Fruit fly (Drosophila melanogaster) whole organism, embryonic: Measurements from ENCODE around the gene CG8765.
A peak's percentile ranks its signal among the peaks of the same experiment; 100 is the strongest.

Source experiments
- B-H2 ChIP-seq: fragments of 200-800 bp; sonication (Bioruptor generic); optimal IDR thresholded peaks from 2 replicates; lab custom pipeline; 2018; ENCODE audit warnings: missing biosample characterization, mild to moderate bottlenecking, missing genetic modification characterization
- CG10366 ChIP-seq: fragments of 200-800 bp; sonication (Bioruptor generic); IDR thresholded peaks from 2 replicates; pipeline ENCODE4 v1.3.6; 2022; ENCODE audit warnings: missing biosample characterization, missing genetic modification characterization
- CG10565 ChIP-seq: fragments of 200-800 bp; sonication (Bioruptor generic); optimal IDR thresholded peaks from 3 replicates; lab custom pipeline; 2016; ENCODE audit warnings: missing biosample characterization, mild to moderate bottlenecking, missing genetic modification characterization
- CG13287 ChIP-seq: fragments of 200-800 bp; sonication (Bioruptor generic); IDR thresholded peaks from 2 replicates; pipeline ENCODE4 v1.3.6; 2022; ENCODE audit warnings: missing biosample characterization, missing genetic modification characterization; ENCODE audit not compliant: partially characterized antibody
- CG14667 ChIP-seq: fragments of 200-800 bp; sonication (Bioruptor generic); IDR thresholded peaks from 2 replicates; pipeline ENCODE4 v1.3.6; 2022; ENCODE audit warnings: missing biosample characterization, missing genetic modification characterization
- CG15073 ChIP-seq: fragments of 200-800 bp; sonication (Bioruptor generic); optimal IDR thresholded peaks from 2 replicates; lab custom pipeline; 2016; ENCODE audit warnings: missing biosample characterization, missing genetic modification characterization
- CG15479 ChIP-seq: fragments of 200-800 bp; sonication (Bioruptor generic); optimal IDR thresholded peaks from 3 replicates; lab custom pipeline; 2019; ENCODE audit warnings: missing biosample characterization, mild to moderate bottlenecking, missing genetic modification characterization, moderate library complexity
- CG1603 ChIP-seq: fragments of 200-800 bp; sonication (Bioruptor generic); optimal IDR thresholded peaks from 2 replicates; lab custom pipeline; 2019; ENCODE audit warnings: missing biosample characterization, mild to moderate bottlenecking, missing genetic modification characterization, moderate library complexity
- CG16813 ChIP-seq: fragments of 200-800 bp; sonication (Bioruptor generic); IDR thresholded peaks from 3 replicates; pipeline ENCODE4 v1.3.6; 2022; ENCODE audit warnings: missing biosample characterization, missing genetic modification characterization; ENCODE audit not compliant: partially characterized antibody
- CG16863 ChIP-seq: fragments of 200-800 bp; sonication (Bioruptor generic); optimal IDR thresholded peaks from 3 replicates; lab custom pipeline; 2016; ENCODE audit warnings: missing biosample characterization, missing genetic modification characterization
- CG2120 ChIP-seq: fragments of 200-800 bp; sonication (Bioruptor generic); optimal IDR thresholded peaks from 3 replicates; lab custom pipeline; 2016; ENCODE audit warnings: missing biosample characterization, missing genetic modification characterization
- CG2129 ChIP-seq: fragments of 200-800 bp; sonication (Bioruptor generic); IDR thresholded peaks from 2 replicates; pipeline ENCODE4 v1.3.6; 2022; ENCODE audit warnings: missing biosample characterization, missing genetic modification characterization; ENCODE audit not compliant: partially characterized antibody
- CG34376 ChIP-seq: fragments of 200-800 bp; sonication (Bioruptor generic); optimal IDR thresholded peaks from 2 replicates; lab custom pipeline; 2018; ENCODE audit warnings: missing biosample characterization, mild to moderate bottlenecking, missing genetic modification characterization
- CG6854 ChIP-seq: fragments of 200-800 bp; sonication (Bioruptor generic); optimal IDR thresholded peaks from 3 replicates; lab custom pipeline; 2017; ENCODE audit warnings: missing biosample characterization, mild to moderate bottlenecking, missing genetic modification characterization
- CG7556 ChIP-seq: fragments of 200-800 bp; sonication (Bioruptor generic); optimal IDR thresholded peaks from 2 replicates; lab custom pipeline; 2017; ENCODE audit warnings: missing biosample characterization, mild to moderate bottlenecking, missing genetic modification characterization
- CG9817 ChIP-seq: fragments of 200-800 bp; sonication (Bioruptor generic); optimal IDR thresholded peaks from 2 replicates; lab custom pipeline; 2018; ENCODE audit warnings: missing biosample characterization, mild to moderate bottlenecking, missing genetic modification characterization, moderate library complexity
- CG9876 ChIP-seq: fragments of 200-800 bp; sonication (Bioruptor generic); optimal IDR thresholded peaks from 2 replicates; lab custom pipeline; 2016; ENCODE audit warnings: missing biosample characterization, missing genetic modification characterization
- Camta ChIP-seq: fragments of 200-800 bp; sonication (Bioruptor generic); optimal IDR thresholded peaks from 2 replicates; lab custom pipeline; 2016; ENCODE audit warnings: missing biosample characterization, missing genetic modification characterization
- CoRest ChIP-seq: fragments of 200-800 bp; sonication (Bioruptor generic); optimal IDR thresholded peaks from 3 replicates; lab custom pipeline; 2018; ENCODE audit warnings: missing biosample characterization, mild to moderate bottlenecking, missing genetic modification characterization, moderate library complexity
- Dll ChIP-seq: fragments of 200-800 bp; sonication (Bioruptor generic); IDR thresholded peaks from 4 replicates; pipeline ENCODE4 v1.3.6; 2022; ENCODE audit warnings: missing biosample characterization, missing genetic modification characterization; ENCODE audit not compliant: partially characterized antibody
- Eip74EF ChIP-seq, 2 experiments: fragments of 200-800 bp in 1 of 2; fragments of >200 bp in 1 of 2; sonication (Bioruptor generic) in 1 of 2; optimal IDR thresholded peaks; 2 replicates each; lab custom pipeline; 2017 to 2019; ENCODE audit warnings: missing biosample characterization in 2 of 2, missing genetic modification characterization in 2 of 2, mild to moderate bottlenecking in 1 of 2, moderate library complexity in 1 of 2
- Ets65A ChIP-seq: fragments of 200-800 bp; sonication (Bioruptor generic); peaks from one replicate; lab custom pipeline; 2016; ENCODE audit warnings: missing biosample characterization, missing genetic modification characterization
- Hsf ChIP-seq: fragments of 200-800 bp; sonication (Bioruptor generic); optimal IDR thresholded peaks from 3 replicates; lab custom pipeline; 2016; ENCODE audit warnings: missing biosample characterization, missing genetic modification characterization
- Lim3 ChIP-seq: fragments of 200-800 bp; sonication (Bioruptor generic); IDR thresholded peaks from 2 replicates; pipeline ENCODE4 v1.3.6; 2022; ENCODE audit warnings: missing biosample characterization, missing genetic modification characterization
- MBD-R2 ChIP-seq: fragments of 200-800 bp; sonication (Bioruptor generic); IDR thresholded peaks from 2 replicates; pipeline ENCODE4 v1.3.6; 2022; ENCODE audit warnings: missing biosample characterization, missing genetic modification characterization
- Oaz ChIP-seq: fragments of 200-800 bp; sonication (Bioruptor generic); IDR thresholded peaks from 2 replicates; pipeline ENCODE4 v1.3.6; 2022; ENCODE audit warnings: missing biosample characterization, missing genetic modification characterization
- Side ChIP-seq: fragments of 200-800 bp; sonication (Bioruptor generic); optimal IDR thresholded peaks from 2 replicates; lab custom pipeline; 2016; ENCODE audit warnings: missing biosample characterization, missing genetic modification characterization
- Spps ChIP-seq: fragments of 200-800 bp; sonication (Bioruptor generic); optimal IDR thresholded peaks from 2 replicates; lab custom pipeline; 2018; ENCODE audit warnings: missing biosample characterization, mild to moderate bottlenecking, missing genetic modification characterization
- Tbp ChIP-seq: fragments of >200 bp; optimal IDR thresholded peaks from 2 replicates; lab custom pipeline; 2018; ENCODE audit warnings: missing biosample characterization, missing genetic modification characterization
- Vsx1 ChIP-seq: fragments of 200-800 bp; sonication (Bioruptor generic); optimal IDR thresholded peaks from 2 replicates; lab custom pipeline; 2017; ENCODE audit warnings: missing biosample characterization, mild to moderate bottlenecking, missing genetic modification characterization, missing genetic modification reagents
- abd-A ChIP-seq: fragments of 200-800 bp; sonication (Bioruptor generic); optimal IDR thresholded peaks from 3 replicates; lab custom pipeline; 2019; ENCODE audit warnings: missing biosample characterization, mild to moderate bottlenecking, missing genetic modification characterization, moderate library complexity
- ara ChIP-seq: fragments of 200-800 bp; sonication (Bioruptor generic); IDR thresholded peaks from 2 replicates; pipeline ENCODE4 v1.3.6; 2022; ENCODE audit warnings: missing biosample characterization, missing genetic modification characterization
- az2 ChIP-seq: fragments of 200-800 bp; sonication (Bioruptor generic); optimal IDR thresholded peaks from 3 replicates; lab custom pipeline; 2016; ENCODE audit warnings: missing biosample characterization, missing genetic modification characterization
- bab2 ChIP-seq: fragments of 200-800 bp; sonication (Bioruptor generic); optimal IDR thresholded peaks from 2 replicates; lab custom pipeline; 2016; ENCODE audit warnings: missing biosample characterization, missing genetic modification characterization
- bcd ChIP-seq: fragments of 200-800 bp; sonication (Bioruptor generic); optimal IDR thresholded peaks from 2 replicates; lab custom pipeline; 2017; ENCODE audit warnings: missing biosample characterization, mild to moderate bottlenecking, missing genetic modification characterization
- croc ChIP-seq: fragments of 200-800 bp; sonication (Bioruptor generic); conservative IDR thresholded peaks from 3 replicates; pipeline ENCODE4 v1.3.6; 2022; ENCODE audit warnings: missing biosample characterization, missing genetic modification characterization
- fd3F ChIP-seq: fragments of 200-800 bp; sonication (Bioruptor generic); optimal IDR thresholded peaks from 2 replicates; lab custom pipeline; 2018; ENCODE audit warnings: missing biosample characterization, mild to moderate bottlenecking, missing genetic modification characterization, moderate library complexity
- fru ChIP-seq: fragments of >200 bp; optimal IDR thresholded peaks from 2 replicates; lab custom pipeline; 2017
- gcm2 ChIP-seq: fragments of 200-800 bp; sonication (Bioruptor generic); optimal IDR thresholded peaks from 2 replicates; lab custom pipeline; 2016; ENCODE audit warnings: missing biosample characterization, missing genetic modification characterization
- gem ChIP-seq: fragments of 200-800 bp; sonication (Bioruptor generic); optimal IDR thresholded peaks from 2 replicates; lab custom pipeline; 2019; ENCODE audit warnings: missing biosample characterization, mild to moderate bottlenecking, missing genetic modification characterization, moderate library complexity
- gsb ChIP-seq: fragments of 200-800 bp; sonication (Bioruptor generic); IDR thresholded peaks from 2 replicates; pipeline ENCODE4 v1.3.6; 2022; ENCODE audit warnings: missing biosample characterization, missing genetic modification characterization
- hb ChIP-seq: fragments of 200-800 bp; sonication (Bioruptor generic); IDR thresholded peaks from 3 replicates; pipeline ENCODE4 v1.3.6; 2022; ENCODE audit warnings: missing biosample characterization, missing genetic modification characterization; ENCODE audit not compliant: partially characterized antibody
- kay ChIP-seq: fragments of 200-800 bp; sonication (Bioruptor generic); optimal IDR thresholded peaks from 2 replicates; lab custom pipeline; 2016; ENCODE audit warnings: missing biosample characterization, missing genetic modification characterization
- nau ChIP-seq: fragments of 200-800 bp; sonication (Bioruptor generic); optimal IDR thresholded peaks from 3 replicates; lab custom pipeline; 2017; ENCODE audit warnings: missing biosample characterization, mild to moderate bottlenecking, missing genetic modification characterization, missing genetic modification reagents
- pfk ChIP-seq: fragments of 200-800 bp; sonication (Bioruptor generic); optimal IDR thresholded peaks from 2 replicates; lab custom pipeline; 2018; ENCODE audit warnings: missing biosample characterization, mild to moderate bottlenecking, missing genetic modification characterization, moderate library complexity
- pnt ChIP-seq: fragments of 200-800 bp; sonication (Bioruptor generic); optimal IDR thresholded peaks from 3 replicates; lab custom pipeline; 2016; ENCODE audit warnings: missing biosample characterization, missing genetic modification characterization
- schlank ChIP-seq: fragments of 200-800 bp; sonication (Bioruptor generic); optimal IDR thresholded peaks from 2 replicates; lab custom pipeline; 2018; ENCODE audit warnings: missing biosample characterization, mild to moderate bottlenecking, missing genetic modification characterization
- sens-2 ChIP-seq: fragments of 200-800 bp; sonication (Bioruptor generic); IDR thresholded peaks from 2 replicates; pipeline ENCODE4 v1.3.6; 2022; ENCODE audit warnings: missing biosample characterization, missing genetic modification characterization
- seq ChIP-seq: fragments of 200-800 bp; sonication (Bioruptor generic); IDR thresholded peaks from 2 replicates; pipeline ENCODE4 v1.3.6; 2022; ENCODE audit warnings: missing biosample characterization, missing genetic modification characterization
- stwl ChIP-seq: fragments of 200-800 bp; sonication (Bioruptor generic); optimal IDR thresholded peaks from 3 replicates; lab custom pipeline; 2018; ENCODE audit warnings: missing biosample characterization, mild to moderate bottlenecking, missing genetic modification characterization, moderate library complexity
- usp ChIP-seq: fragments of >200 bp; optimal IDR thresholded peaks from 2 replicates; lab custom pipeline; 2017; ENCODE audit warnings: missing biosample characterization, missing genetic modification characterization

CG8765 gene

DNA sequence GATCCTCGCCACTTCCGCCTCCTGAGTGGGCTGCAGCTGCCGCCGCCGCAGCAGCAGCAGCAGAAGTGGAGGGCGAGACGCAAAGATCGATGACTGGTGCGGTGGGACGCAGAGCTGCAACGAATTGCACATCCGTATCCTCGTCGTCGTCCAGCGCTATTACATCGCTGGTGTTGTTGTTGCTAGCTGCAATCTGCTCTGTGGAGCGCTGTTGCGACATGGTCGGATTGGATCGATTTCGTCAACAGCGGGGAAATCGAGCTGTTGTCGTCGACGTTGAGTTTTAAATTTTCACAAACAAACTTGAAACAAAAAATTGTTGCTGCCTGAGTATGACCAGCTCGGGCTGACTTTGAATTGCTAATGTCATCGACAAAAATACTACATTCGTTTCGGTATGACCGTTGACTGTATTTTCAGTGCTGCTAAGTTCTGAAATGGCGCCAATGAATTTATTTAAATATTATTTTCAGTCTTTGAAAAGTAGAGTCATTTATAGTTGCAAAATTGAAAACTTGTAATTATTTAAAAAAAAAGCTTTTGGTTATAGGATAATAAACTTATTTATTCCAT lies 44.6 kb downstream of the CG8765 start, which contains the start of gene Rnf146 (continued):
- TF ChIP-seq hb (GFP tag; lab: Robert Waterston, UW) (no peak), stwl (tag; lab: Kevin White, UChicago) (peak; percentile 73), CG34376 (GFP tag; lab: Kevin White, UChicago) (no peak), CG10565 (GFP tag; lab: Kevin White, UChicago) (no peak), ara (GFP tag; lab: Robert Waterston, UW) (no peak), sens-2 (GFP tag; lab: Robert Waterston, UW) (no peak), CG14667 (GFP tag; lab: Robert Waterston, UW) (no peak), fru (no peak), Lim3 (GFP tag; lab: Robert Waterston, UW) (no peak), fd3F (GFP tag; lab: Kevin White, UChicago) (no peak), Ets65A (GFP tag; lab: Kevin White, UChicago) (no peak), gsb (GFP tag; lab: Robert Waterston, UW) (no peak), CG13287 (GFP tag; lab: Robert Waterston, UW) (peak; percentile 41; the same call in 1 of the 2 replicates), CG1603 (tag; lab: Kevin White, UChicago) (peak; percentile 49), Vsx1 (GFP tag; lab: Kevin White, UChicago) (no peak), Tbp (no peak), CG16863 (GFP tag; lab: Kevin White, UChicago) (no peak), pnt (GFP tag; lab: Kevin White, UChicago) (no peak), CG2129 (GFP tag; lab: Robert Waterston, UW) (no peak), CoRest (tag; lab: Kevin White, UChicago) (peak; percentile 18), abd-A (tag; lab: Kevin White, UChicago) (no peak), Eip74EF (GFP tag; optimal IDR thresholded peaks at IDR 0.05; lab: Kevin White, UChicago) (no peak), CG6854 (GFP tag; lab: Kevin White, UChicago) (no peak), B-H2 (GFP tag; lab: Kevin White, UChicago) (no peak), MBD-R2 (GFP tag; lab: Robert Waterston, UW) (peak; percentile 74), CG2120 (GFP tag; lab: Kevin White, UChicago) (peak; percentile 28), schlank (tag; lab: Kevin White, UChicago) (no peak), Dll (peak; percentile 46; the same call in 1 of the 4 replicates), usp (GFP tag; lab: Kevin White, UChicago) (no peak), Oaz (no peak), az2 (GFP tag; lab: Kevin White, UChicago) (no peak), Side (GFP tag; lab: Kevin White, UChicago) (no peak), CG9876 (GFP tag; lab: Kevin White, UChicago) (no peak), Camta (GFP tag; lab: Kevin White, UChicago) (no peak), Spps (no peak), CG7556 (GFP tag; lab: Kevin White, UChicago) (no peak), CG15479 (no peak), Hsf (no peak), pfk (no peak), CG16813 (GFP tag; lab: Robert Waterston, UW) (peak; percentile 40; the same call in 1 of the 3 replicates), nau (no peak), seq (no peak), gcm2 (no peak), CG15073 (no peak), gem (no peak), kay (GFP tag; lab: Kevin White, UChicago) (no peak), CG9817 (tag; lab: Kevin White, UChicago) (no peak), bcd (GFP tag; lab: Kevin White, UChicago) (no peak), bab2 (no peak), CG10366 (GFP tag; lab: Robert Waterston, UW) (no peak), croc (GFP tag; lab: Robert Waterston, UW) (no peak)
